Worm (Caenorhabditis elegans) whole organism, mixed stage, embryonic: ENCODE data around the gene C14H10.2.

Experiments used
- M03D4.4 ChIP-seq: sonication (generic microtip); optimal IDR thresholded peaks from 2 replicates; lab custom pipeline; 2017; ENCODE audit warnings: mild to moderate bottlenecking, missing genetic modification characterization, missing compliant biosample characterization
- bed-3 ChIP-seq: fragments of 200-800 bp; sonication (Bioruptor generic); optimal IDR thresholded peaks from 3 replicates; lab custom pipeline; 2018; ENCODE audit warnings: mild to moderate bottlenecking, missing genetic modification characterization, moderate library complexity, missing compliant biosample characterization
- blmp-1 ChIP-seq: fragments of 150-350 bp; optimal IDR thresholded peaks from 2 replicates; lab custom pipeline; 2014; ENCODE audit warnings: missing biosample characterization, missing genetic modification characterization
- ceh-39 ChIP-seq: fragments of 150-350 bp; optimal IDR thresholded peaks from 2 replicates; lab custom pipeline; 2014; ENCODE audit warnings: missing biosample characterization, missing genetic modification characterization
- ceh-43 ChIP-seq: fragments of 200-800 bp; sonication (Bioruptor generic); optimal IDR thresholded peaks from 2 replicates; lab custom pipeline; 2018; ENCODE audit warnings: mild to moderate bottlenecking, missing genetic modification characterization, moderate library complexity, missing compliant biosample characterization
- ces-1 ChIP-seq: fragments of 150-350 bp; optimal IDR thresholded peaks from 2 replicates; lab custom pipeline; 2014; ENCODE audit warnings: missing biosample characterization, missing genetic modification reagents, missing genetic modification characterization
- cnd-1 ChIP-seq: fragments of 200-800 bp; sonication (Bioruptor generic); optimal IDR thresholded peaks from 2 replicates; lab custom pipeline; 2018; ENCODE audit warnings: mild to moderate bottlenecking, missing genetic modification characterization, missing compliant biosample characterization
- drap-1 ChIP-seq: fragments of 200-800 bp; sonication (Bioruptor generic); optimal IDR thresholded peaks from 3 replicates; lab custom pipeline; 2018; ENCODE audit warnings: mild to moderate bottlenecking, missing genetic modification characterization, missing compliant biosample characterization
- elt-1 ChIP-seq: sonication (generic microtip); optimal IDR thresholded peaks from 2 replicates; lab custom pipeline; 2017; ENCODE audit warnings: missing genetic modification characterization, mild to moderate bottlenecking, missing compliant biosample characterization, antibody characterized with exemption, moderate library complexity, borderline replicate concordance; ENCODE audit not compliant: insufficient read depth
- elt-3 ChIP-seq: fragments of 150-350 bp; optimal IDR thresholded peaks from 2 replicates; lab custom pipeline; 2014; ENCODE audit warnings: missing biosample characterization, missing genetic modification characterization
- flh-1 ChIP-seq: fragments of 200-800 bp; sonication (Bioruptor generic); optimal IDR thresholded peaks from 2 replicates; lab custom pipeline; 2018; ENCODE audit warnings: mild to moderate bottlenecking, missing genetic modification characterization, moderate library complexity, missing compliant biosample characterization
- ham-2 ChIP-seq: fragments of 200-800 bp; sonication (Bioruptor generic); optimal IDR thresholded peaks from 2 replicates; lab custom pipeline; 2018; ENCODE audit warnings: mild to moderate bottlenecking, missing genetic modification characterization, missing compliant biosample characterization
- hlh-1 ChIP-seq: fragments of 150-350 bp; optimal IDR thresholded peaks from 2 replicates; lab custom pipeline; 2014; ENCODE audit warnings: missing biosample characterization, missing genetic modification reagents, missing genetic modification characterization
- lin-32 ChIP-seq: fragments of 200-800 bp; sonication (Bioruptor generic); optimal IDR thresholded peaks from 2 replicates; lab custom pipeline; 2018; ENCODE audit warnings: mild to moderate bottlenecking, missing genetic modification characterization, missing compliant biosample characterization
- lsy-2 ChIP-seq: fragments of 150-350 bp; optimal IDR thresholded peaks from 2 replicates; lab custom pipeline; 2014; ENCODE audit warnings: missing biosample characterization, missing genetic modification characterization
- mab-5 ChIP-seq: fragments of 150-350 bp; optimal IDR thresholded peaks from 2 replicates; lab custom pipeline; 2014; ENCODE audit warnings: missing biosample characterization, missing genetic modification characterization
- mep-1 ChIP-seq: fragments of 150-350 bp; optimal IDR thresholded peaks from 2 replicates; lab custom pipeline; 2017; ENCODE audit warnings: missing biosample characterization, missing genetic modification reagents, missing genetic modification characterization, inconsistent platforms
- mls-2 ChIP-seq: sonication (generic microtip); optimal IDR thresholded peaks from 2 replicates; lab custom pipeline; 2016; ENCODE audit warnings: mild to moderate bottlenecking, missing genetic modification characterization, moderate library complexity, missing compliant biosample characterization
- nhr-12 ChIP-seq: fragments of 150-350 bp; optimal IDR thresholded peaks from 2 replicates; lab custom pipeline; 2014; ENCODE audit warnings: missing biosample characterization, missing genetic modification characterization
- nhr-2 ChIP-seq: fragments of 150-350 bp; optimal IDR thresholded peaks from 2 replicates; lab custom pipeline; 2014; ENCODE audit warnings: missing biosample characterization, missing genetic modification characterization
- nhr-28 ChIP-seq: fragments of 150-350 bp; optimal IDR thresholded peaks from 2 replicates; lab custom pipeline; 2014; ENCODE audit warnings: missing biosample characterization, missing genetic modification characterization
- pha-4 ChIP-seq: fragments of 150-350 bp; optimal IDR thresholded peaks from 2 replicates; lab custom pipeline; 2018; ENCODE audit warnings: missing biosample characterization, missing genetic modification reagents, missing genetic modification characterization
- sem-2 ChIP-seq: fragments of 200-800 bp; sonication (Bioruptor generic); optimal IDR thresholded peaks from 2 replicates; lab custom pipeline; 2018; ENCODE audit warnings: mild to moderate bottlenecking, missing genetic modification characterization, missing compliant biosample characterization
- snpc-4 ChIP-seq: fragments of 150-350 bp; optimal IDR thresholded peaks from 2 replicates; lab custom pipeline; 2014; ENCODE audit warnings: missing biosample characterization, missing genetic modification characterization
- sptf-1 ChIP-seq: sonication (generic microtip); optimal IDR thresholded peaks from 2 replicates; lab custom pipeline; 2017; ENCODE audit warnings: mild to moderate bottlenecking, missing genetic modification characterization, moderate library complexity, missing compliant biosample characterization
- tbx-8 ChIP-seq: fragments of 200-800 bp; sonication (Bioruptor generic); optimal IDR thresholded peaks from 2 replicates; lab custom pipeline; 2018; ENCODE audit warnings: mild to moderate bottlenecking, missing genetic modification characterization, moderate library complexity, missing compliant biosample characterization
- unc-39 ChIP-seq: fragments of 150-350 bp; optimal IDR thresholded peaks from 2 replicates; lab custom pipeline; 2014; ENCODE audit warnings: missing biosample characterization, missing genetic modification characterization
- unc-62 ChIP-seq: fragments of 150-350 bp; optimal IDR thresholded peaks from 2 replicates; lab custom pipeline; 2014; ENCODE audit warnings: missing biosample characterization, missing genetic modification reagents, missing genetic modification characterization
- zip-8 ChIP-seq: fragments of 150-350 bp; optimal IDR thresholded peaks from 2 replicates; lab custom pipeline; 2014; ENCODE audit warnings: missing biosample characterization, missing genetic modification characterization
- ztf-11 ChIP-seq: fragments of 150-350 bp; optimal IDR thresholded peaks from 2 replicates; lab custom pipeline; 2014; ENCODE audit warnings: missing biosample characterization, missing genetic modification characterization

C14H10.2 gene

ce11 chrX:10215429-10215828, 37.3 kb downstream of the C14H10.2 start, which contains the start of gene F44A6.4:
Gene F44A6.4 (minus strand): TSS chrX:10215495.
- no peak for TF ChIP-seq elt-1 (tag; lab: Kevin White, UChicago)
- TF ChIP-seq ces-1 (GFP tag; lab: Kevin White, UChicago), result peak; percentile 23
- TF ChIP-seq drap-1, result no peak

ce11 chrX:10212469-10212868, 40.2 kb downstream of the C14H10.2 start, which contains the start of gene F44A6.3:
Gene F44A6.3 (plus strand): TSS chrX:10212769.
- TF ChIP-seq mep-1 (tag; lab: Kevin White, UChicago), result no peak
- TF ChIP-seq lin-32 (GFP tag; lab: Kevin White, UChicago), result no peak
- TF ChIP-seq hlh-1 (tag; lab: Kevin White, UChicago), result no peak
- no peak for TF ChIP-seq nhr-2
- no peak for TF ChIP-seq blmp-1 (tag; lab: Kevin White, UChicago)
- TF ChIP-seq ces-1 (GFP tag; lab: Kevin White, UChicago), result no peak
- TF ChIP-seq flh-1 (GFP tag; lab: Kevin White, UChicago), result no peak
- no peak for TF ChIP-seq tbx-8 (GFP tag; lab: Kevin White, UChicago)
- no peak for TF ChIP-seq sptf-1 (tag; lab: Kevin White, UChicago)
- TF ChIP-seq nhr-12 (tag; lab: Kevin White, UChicago), result no peak
- TF ChIP-seq, all 35 proteins: peak for 0

ce11 chrX:10208481-10208880, 44.2 kb downstream of the C14H10.2 start:
- no peak for TF ChIP-seq drap-1
- TF ChIP-seq elt-3 (tag; lab: Kevin White, UChicago), result no peak
- TF ChIP-seq flh-1 (GFP tag; lab: Kevin White, UChicago), result no peak
- no peak for TF ChIP-seq bed-3 (GFP tag; lab: Kevin White, UChicago)
- TF ChIP-seq zip-8, result no peak
- TF ChIP-seq ztf-11 (tag; lab: Kevin White, UChicago), result no peak
- TF ChIP-seq mab-5 (tag; lab: Kevin White, UChicago), result no peak
- TF ChIP-seq ceh-39 (tag; lab: Kevin White, UChicago), result no peak
- TF ChIP-seq sptf-1 (tag; lab: Kevin White, UChicago), result no peak
- no peak for TF ChIP-seq lsy-2 (tag; lab: Kevin White, UChicago)
- TF ChIP-seq nhr-28 (tag; lab: Kevin White, UChicago), result no peak
- TF ChIP-seq ham-2, result no peak
- no peak for TF ChIP-seq unc-62
- no peak for TF ChIP-seq unc-39 (tag; lab: Kevin White, UChicago)
- no peak for TF ChIP-seq ceh-43 (GFP tag; lab: Kevin White, UChicago)
- no peak for TF ChIP-seq ces-1 (GFP tag; lab: Kevin White, UChicago)
- TF ChIP-seq cnd-1 (tag; lab: Kevin White, UChicago), result no peak
- TF ChIP-seq, all 35 proteins: peak for 0

ce11 chrX:10206008-10206407, 46.7 kb downstream of the C14H10.2 start:
- TF ChIP-seq unc-39 (tag; lab: Kevin White, UChicago), result no peak
- no peak for TF ChIP-seq snpc-4 (tag; lab: Kevin White, UChicago)
- TF ChIP-seq sem-2 (GFP tag; lab: Kevin White, UChicago), result no peak
- no peak for TF ChIP-seq unc-62
- no peak for TF ChIP-seq M03D4.4 (tag; lab: Kevin White, UChicago)
- peak; percentile 71 for TF ChIP-seq nhr-2
- peak; percentile 96 for TF ChIP-seq zip-8
- no peak for TF ChIP-seq pha-4 (tag; lab: Kevin White, UChicago)
- no peak for TF ChIP-seq mls-2 (tag; lab: Kevin White, UChicago)
- TF ChIP-seq ham-2, result no peak
- no peak for TF ChIP-seq ceh-39 (tag; lab: Kevin White, UChicago)
- TF ChIP-seq, all 35 proteins: peak for 2

ce11 chrX:10205321-10205720, 47.4 kb downstream of the C14H10.2 start, which contains the start of gene sex-1:
Gene sex-1 (minus strand): TSS chrX:10205421.
- peak; percentile 11 for TF ChIP-seq elt-1 (tag; lab: Kevin White, UChicago)
- no peak for TF ChIP-seq snpc-4 (tag; lab: Kevin White, UChicago)
